Worm (Caenorhabditis elegans): ENCODE data around the gene ZK1128.7.

DNA sequence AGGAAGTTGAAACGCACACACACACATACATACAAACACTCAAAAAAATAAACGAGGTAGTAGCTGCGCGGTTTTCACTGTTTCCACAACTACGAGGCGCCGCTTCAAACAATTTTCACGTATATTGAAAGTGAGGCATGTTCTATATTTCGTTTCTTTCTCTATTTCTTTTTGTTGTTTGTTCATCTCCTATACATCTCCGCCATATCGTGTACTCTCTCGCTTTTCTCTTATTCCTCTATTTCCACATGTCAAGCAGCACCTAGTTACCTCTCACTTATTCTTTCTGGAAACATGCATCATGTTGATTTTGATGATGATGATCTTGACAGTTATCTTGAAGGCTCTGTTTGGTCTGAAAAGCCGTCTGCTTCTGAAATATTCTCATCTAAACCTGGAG is at the start of gene ZK1128.7:
- TF ChIP-seq ama-1 (optimal IDR thresholded peaks at IDR 0.05) (no peak), tbx-11 (GFP tag; IDR thresholded peaks at IDR 0.05) (no peak), hmg-4 (GFP tag; optimal IDR thresholded peaks at IDR 0.05) (no peak), flt-1 (GFP tag; IDR thresholded peaks at IDR 0.05) (no peak), F13C5.2 (tag; optimal IDR thresholded peaks at IDR 0.05) (no peak), tbx-37 (GFP tag; conservative IDR thresholded peaks at IDR 0.05) (no peak), pes-1 (GFP tag; IDR thresholded peaks at IDR 0.05) (no peak), scrt-1 (GFP tag; IDR thresholded peaks at IDR 0.05) (no peak), aly-1 (tag; optimal IDR thresholded peaks at IDR 0.05) (no peak)
